Fruit fly (Drosophila melanogaster) whole organism, prepupa: ENCODE results near the gene MCTS1.

ENCODE experiments used
- CG10631 ChIP-seq: fragments of 200-800 bp; sonication (Bioruptor generic); optimal IDR thresholded peaks from 2 replicates; lab custom pipeline; 2016; ENCODE audit warnings: missing biosample characterization, missing genetic modification characterization
- CG10669 ChIP-seq: fragments of 200-800 bp; sonication (Bioruptor generic); optimal IDR thresholded peaks from 3 replicates; lab custom pipeline; 2018; ENCODE audit warnings: missing biosample characterization, mild to moderate bottlenecking, missing genetic modification characterization, moderate library complexity
- CG11294 ChIP-seq: fragments of 200-800 bp; sonication (Bioruptor generic); IDR thresholded peaks from 2 replicates; pipeline ENCODE4 v1.3.6; 2022; ENCODE audit warnings: missing biosample characterization, missing genetic modification characterization
- CG11762 ChIP-seq: fragments of 200-800 bp; sonication (Bioruptor generic); optimal IDR thresholded peaks from 3 replicates; lab custom pipeline; 2016; ENCODE audit warnings: missing biosample characterization, missing genetic modification characterization; ENCODE audit not compliant: insufficient read depth
- CG11902 ChIP-seq: fragments of 200-800 bp; sonication (Bioruptor generic); optimal IDR thresholded peaks from 3 replicates; lab custom pipeline; 2016; ENCODE audit warnings: missing biosample characterization, missing genetic modification characterization
- CG15336 ChIP-seq: fragments of 200-800 bp; sonication (Bioruptor generic); IDR thresholded peaks from 2 replicates; pipeline ENCODE4 v1.3.6; 2022; ENCODE audit warnings: missing biosample characterization, missing genetic modification characterization
- CG1621 ChIP-seq: fragments of 200-800 bp; sonication (Bioruptor generic); optimal IDR thresholded peaks from 3 replicates; lab custom pipeline; 2018; ENCODE audit warnings: missing biosample characterization, mild to moderate bottlenecking, missing genetic modification characterization
- CG16779 ChIP-seq: fragments of 200-800 bp; sonication (Bioruptor generic); optimal IDR thresholded peaks from 3 replicates; lab custom pipeline; 2017; ENCODE audit warnings: missing biosample characterization, mild to moderate bottlenecking, missing genetic modification characterization
- CG3032 ChIP-seq: fragments of 200-800 bp; optimal IDR thresholded peaks from 2 replicates; lab custom pipeline; 2019; ENCODE audit warnings: missing biosample characterization, mild to moderate bottlenecking, missing genetic modification characterization, moderate library complexity
- CG31627 ChIP-seq: fragments of 200-800 bp; sonication (Bioruptor generic); optimal IDR thresholded peaks from 3 replicates; lab custom pipeline; 2016; ENCODE audit warnings: missing biosample characterization, missing genetic modification characterization
- CG32006 ChIP-seq: fragments of 200-800 bp; sonication (Bioruptor generic); optimal IDR thresholded peaks from 3 replicates; lab custom pipeline; 2017; ENCODE audit warnings: missing biosample characterization, mild to moderate bottlenecking, missing genetic modification characterization
- CG3919 ChIP-seq: fragments of 200-800 bp; sonication (Bioruptor generic); optimal IDR thresholded peaks from 3 replicates; lab custom pipeline; 2016; ENCODE audit warnings: missing biosample characterization, missing genetic modification characterization
- CG4318 ChIP-seq: fragments of 200-800 bp; sonication (Bioruptor generic); optimal IDR thresholded peaks from 3 replicates; lab custom pipeline; 2017; ENCODE audit warnings: missing biosample characterization, mild to moderate bottlenecking, missing genetic modification characterization
- CG6163 ChIP-seq: fragments of 200-800 bp; sonication (Bioruptor generic); IDR thresholded peaks from 3 replicates; pipeline ENCODE4 v1.3.6; 2022; ENCODE audit warnings: missing biosample characterization, missing genetic modification characterization
- CG6276 ChIP-seq: fragments of 200-800 bp; sonication (Bioruptor generic); optimal IDR thresholded peaks from 2 replicates; lab custom pipeline; 2017; ENCODE audit warnings: missing biosample characterization, mild to moderate bottlenecking, missing genetic modification characterization
- CG6854 ChIP-seq: fragments of 200-800 bp; sonication (Bioruptor generic); optimal IDR thresholded peaks from 2 replicates; lab custom pipeline; 2017; ENCODE audit warnings: missing biosample characterization, mild to moderate bottlenecking, missing genetic modification characterization
- CG7368 ChIP-seq: fragments of 200-800 bp; sonication (Bioruptor generic); optimal IDR thresholded peaks from 3 replicates; lab custom pipeline; 2016; ENCODE audit warnings: missing biosample characterization, missing genetic modification characterization
- CG8119 ChIP-seq: fragments of 200-800 bp; sonication (Bioruptor generic); IDR thresholded peaks from 3 replicates; pipeline ENCODE4 v1.3.6; 2022; ENCODE audit warnings: missing biosample characterization, missing genetic modification characterization
- CG8632 ChIP-seq: fragments of 200-800 bp; sonication (Bioruptor generic); optimal IDR thresholded peaks from 3 replicates; lab custom pipeline; 2016; ENCODE audit warnings: missing biosample characterization, missing genetic modification characterization
- CG9139 ChIP-seq: fragments of 200-800 bp; sonication (Bioruptor generic); optimal IDR thresholded peaks from 3 replicates; lab custom pipeline; 2017; ENCODE audit warnings: missing biosample characterization, mild to moderate bottlenecking, missing genetic modification characterization
- Eip75B ChIP-seq: fragments of 200-800 bp; sonication (Bioruptor generic); optimal IDR thresholded peaks from 3 replicates; lab custom pipeline; 2016; ENCODE audit warnings: missing biosample characterization, missing genetic modification characterization
- Eip93F ChIP-seq: fragments of 200-800 bp; sonication (Bioruptor generic); optimal IDR thresholded peaks from 2 replicates; lab custom pipeline; 2016; ENCODE audit warnings: missing biosample characterization, mild to moderate bottlenecking, missing genetic modification characterization
- Ets21C ChIP-seq: fragments of 200-800 bp; sonication (Bioruptor generic); optimal IDR thresholded peaks from 3 replicates; lab custom pipeline; 2016; ENCODE audit warnings: missing biosample characterization, missing genetic modification characterization
- Ets96B ChIP-seq: fragments of 200-800 bp; optimal IDR thresholded peaks from 2 replicates; lab custom pipeline; 2019; ENCODE audit warnings: missing biosample characterization, mild to moderate bottlenecking, missing genetic modification characterization, moderate library complexity
- Gug ChIP-seq: fragments of 200-800 bp; sonication (Bioruptor generic); IDR thresholded peaks from 2 replicates; pipeline ENCODE4 v1.3.6; 2022; ENCODE audit warnings: missing biosample characterization, missing genetic modification characterization
- Hr38 ChIP-seq: sonication (Bioruptor generic); optimal IDR thresholded peaks from 2 replicates; lab custom pipeline; 2016; ENCODE audit warnings: missing biosample characterization, missing genetic modification characterization
- Hr4 ChIP-seq: fragments of 200-800 bp; sonication (Bioruptor generic); optimal IDR thresholded peaks from 3 replicates; lab custom pipeline; 2016; ENCODE audit warnings: missing biosample characterization, missing genetic modification characterization
- Lpt ChIP-seq: fragments of 200-800 bp; sonication (Bioruptor generic); optimal IDR thresholded peaks from 3 replicates; lab custom pipeline; 2016; ENCODE audit warnings: missing biosample characterization, missing genetic modification characterization
- Met ChIP-seq: fragments of 200-800 bp; sonication (Bioruptor generic); optimal IDR thresholded peaks from 3 replicates; lab custom pipeline; 2016; ENCODE audit warnings: missing biosample characterization, missing genetic modification characterization
- OdsH ChIP-seq: fragments of 200-800 bp; sonication (Bioruptor generic); optimal IDR thresholded peaks from 3 replicates; lab custom pipeline; 2016; ENCODE audit warnings: missing biosample characterization, missing genetic modification characterization
- Smox ChIP-seq: fragments of 200-800 bp; sonication (Bioruptor generic); optimal IDR thresholded peaks from 3 replicates; lab custom pipeline; 2016; ENCODE audit warnings: missing biosample characterization, missing genetic modification characterization
- Sox102F ChIP-seq: fragments of 200-800 bp; sonication (Bioruptor generic); optimal IDR thresholded peaks from 2 replicates; lab custom pipeline; 2016; ENCODE audit warnings: missing biosample characterization, mild to moderate bottlenecking, missing genetic modification characterization
- Sox14 ChIP-seq: fragments of 200-800 bp; sonication (Bioruptor generic); optimal IDR thresholded peaks from 3 replicates; lab custom pipeline; 2016; ENCODE audit warnings: missing biosample characterization, missing genetic modification characterization
- Sox15 ChIP-seq: fragments of 200-800 bp; sonication (Bioruptor generic); optimal IDR thresholded peaks from 3 replicates; lab custom pipeline; 2016; ENCODE audit warnings: missing biosample characterization, missing genetic modification characterization
- achi ChIP-seq: fragments of 200-800 bp; sonication (Bioruptor generic); optimal IDR thresholded peaks from 3 replicates; lab custom pipeline; 2016; ENCODE audit warnings: missing biosample characterization, missing genetic modification characterization
- acj6 ChIP-seq: fragments of 200-800 bp; sonication (Bioruptor generic); optimal IDR thresholded peaks from 3 replicates; lab custom pipeline; 2016; ENCODE audit warnings: missing biosample characterization, missing genetic modification characterization
- cyc ChIP-seq: fragments of 200-800 bp; sonication (Bioruptor generic); optimal IDR thresholded peaks from 3 replicates; lab custom pipeline; 2016; ENCODE audit warnings: missing biosample characterization, missing genetic modification characterization
- dac ChIP-seq: fragments of 200-800 bp; sonication (Bioruptor generic); optimal IDR thresholded peaks from 2 replicates; lab custom pipeline; 2017; ENCODE audit warnings: missing biosample characterization, mild to moderate bottlenecking, missing genetic modification characterization
- dsx ChIP-seq: fragments of 200-800 bp; optimal IDR thresholded peaks from 3 replicates; lab custom pipeline; 2019; ENCODE audit warnings: missing biosample characterization, mild to moderate bottlenecking, missing genetic modification characterization, moderate library complexity; ENCODE audit not compliant: poor library complexity, severe bottlenecking
- eg ChIP-seq: fragments of 200-800 bp; sonication (Bioruptor generic); IDR thresholded peaks from 3 replicates; pipeline ENCODE4 v1.3.6; 2022; ENCODE audit warnings: missing biosample characterization, missing genetic modification characterization
- esn ChIP-seq: fragments of 200-800 bp; sonication (Bioruptor generic); optimal IDR thresholded peaks from 2 replicates; lab custom pipeline; 2016; ENCODE audit warnings: missing biosample characterization, mild to moderate bottlenecking, missing genetic modification characterization, moderate library complexity
- fd59A ChIP-seq: fragments of 200-800 bp; sonication (Bioruptor generic); optimal IDR thresholded peaks from 2 replicates; lab custom pipeline; 2017; ENCODE audit warnings: missing biosample characterization, mild to moderate bottlenecking, missing genetic modification characterization, missing genetic modification reagents
- fd85E ChIP-seq: fragments of 200-800 bp; sonication (Bioruptor generic); optimal IDR thresholded peaks from 3 replicates; lab custom pipeline; 2016; ENCODE audit warnings: missing biosample characterization, missing genetic modification characterization
- fkh ChIP-seq: fragments of 200-800 bp; sonication (Bioruptor generic); optimal IDR thresholded peaks from 3 replicates; lab custom pipeline; 2017; ENCODE audit warnings: missing biosample characterization, mild to moderate bottlenecking, missing genetic modification characterization, moderate library complexity
- lz ChIP-seq: fragments of 200-800 bp; sonication (Bioruptor generic); optimal IDR thresholded peaks from 3 replicates; lab custom pipeline; 2016; ENCODE audit warnings: missing biosample characterization, missing genetic modification characterization
- net ChIP-seq: fragments of 200-800 bp; sonication (Bioruptor generic); optimal IDR thresholded peaks from 3 replicates; lab custom pipeline; 2016; ENCODE audit warnings: missing biosample characterization, missing genetic modification characterization
- pdm3 ChIP-seq: fragments of 200-800 bp; sonication (Bioruptor generic); optimal IDR thresholded peaks from 3 replicates; lab custom pipeline; 2016; ENCODE audit warnings: missing biosample characterization, missing genetic modification characterization
- salr ChIP-seq, 2 experiments: fragments of 200-800 bp; sonication (Bioruptor generic); optimal IDR thresholded peaks; 3 replicates each; lab custom pipeline; 2016 to 2018; ENCODE audit warnings: missing biosample characterization in 2 of 2, missing genetic modification characterization in 2 of 2, mild to moderate bottlenecking in 1 of 2
- ss ChIP-seq, 2 experiments: fragments of 200-800 bp; sonication (Bioruptor generic); optimal IDR thresholded peaks; 2 replicates in 1 of 2; 3 replicates in 1 of 2; lab custom pipeline; 2017 to 2018; ENCODE audit warnings: mild to moderate bottlenecking in 2 of 2, missing biosample characterization in 2 of 2, missing genetic modification characterization in 2 of 2, moderate library complexity in 1 of 2
- svp ChIP-seq: fragments of 200-800 bp; sonication (Bioruptor generic); peaks from one replicate; lab custom pipeline; 2016; ENCODE audit warnings: missing biosample characterization, missing genetic modification characterization
- topi ChIP-seq: fragments of 200-800 bp; sonication (Bioruptor generic); optimal IDR thresholded peaks from 3 replicates; lab custom pipeline; 2016; ENCODE audit warnings: missing biosample characterization, missing genetic modification characterization
- vri ChIP-seq: fragments of 200-800 bp; sonication (Bioruptor generic); optimal IDR thresholded peaks from 3 replicates; lab custom pipeline; 2016; ENCODE audit warnings: missing biosample characterization, mild to moderate bottlenecking, missing genetic modification characterization

The MCTS1 gene

dm6 chrX:6077043-6077547 is 39.4 kb downstream of the MCTS1 start:
- TF ChIP-seq Hr4 (GFP tag; lab: Kevin White, UChicago) (peak; percentile 82), CG4318 (GFP tag; lab: Kevin White, UChicago) (peak; percentile 79), achi (peak; percentile 82), CG6276 (GFP tag; lab: Kevin White, UChicago) (peak; percentile 81), CG3919 (GFP tag; lab: Kevin White, UChicago) (peak; percentile 74), CG11762 (GFP tag; lab: Kevin White, UChicago) (peak; percentile 65), OdsH (GFP tag; lab: Kevin White, UChicago) (peak; percentile 73), pdm3 (GFP tag; lab: Kevin White, UChicago) (peak; percentile 69), Smox (GFP tag; lab: Kevin White, UChicago) (peak; percentile 49), net (GFP tag; lab: Kevin White, UChicago) (peak; percentile 69), CG15336 (peak; percentile 94), Hr38 (GFP tag; lab: Kevin White, UChicago) (no peak), Lpt (GFP tag; lab: Kevin White, UChicago) (peak; percentile 89), Sox14 (no peak), CG6854 (GFP tag; lab: Kevin White, UChicago) (no peak), CG32006 (GFP tag; lab: Kevin White, UChicago) (peak; percentile 92), Ets21C (no peak), dsx (GFP tag; lab: Kevin White, UChicago) (peak; percentile 49), CG1621 (no peak), acj6 (GFP tag; lab: Kevin White, UChicago) (peak; percentile 77), CG10669 (peak; percentile 41), svp (peak; percentile 71), ss (GFP tag; optimal IDR thresholded peaks at IDR 0.05; lab: Kevin White, UChicago) (peak; percentile 42 to 64), topi (GFP tag; lab: Kevin White, UChicago) (peak; percentile 34), CG7368 (GFP tag; lab: Kevin White, UChicago) (peak; percentile 23), CG8632 (GFP tag; lab: Kevin White, UChicago) (peak; percentile 85), CG10631 (GFP tag; lab: Kevin White, UChicago) (peak; percentile 80), Sox102F (peak; percentile 21), Eip93F (GFP tag; lab: Kevin White, UChicago) (no peak), lz (GFP tag; lab: Kevin White, UChicago) (peak; percentile 32), Ets96B (tag; lab: Kevin White, UChicago) (peak; percentile 55), CG16779 (peak; percentile 57), CG3032 (tag; lab: Kevin White, UChicago) (peak; percentile 63), CG31627 (GFP tag; lab: Kevin White, UChicago) (peak; percentile 12), dac (GFP tag; lab: Kevin White, UChicago) (peak; percentile 54), Sox15 (peak; percentile 59), fkh (GFP tag; lab: Kevin White, UChicago) (no peak), CG9139 (GFP tag; lab: Kevin White, UChicago) (no peak), Met (GFP tag; lab: Kevin White, UChicago) (peak; percentile 11), CG11902 (GFP tag; lab: Kevin White, UChicago) (peak; percentile 13), vri (no peak), fd85E (GFP tag; lab: Kevin White, UChicago) (no peak), cyc (no peak), Eip75B (GFP tag; lab: Kevin White, UChicago) (peak; percentile 32), salr (GFP tag; optimal IDR thresholded peaks at IDR 0.05; lab: Kevin White, UChicago) (peak in 1 of 2 experiments; percentile 75), CG6163 (GFP tag; lab: Robert Waterston, UW) (peak; percentile 73), fd59A (GFP tag; lab: Kevin White, UChicago) (peak; percentile 51), esn (GFP tag; lab: Kevin White, UChicago) (peak; percentile 52), CG11294 (0 out of 2 replicates have a peak, but pooled peaks have one; percentile 23), Gug (GFP tag; lab: Robert Waterston, UW) (peak; percentile 66), eg (GFP tag; lab: Robert Waterston, UW) (peak; percentile 83), CG8119 (GFP tag; lab: Robert Waterston, UW) (peak; percentile 93)
